Worm (Caenorhabditis elegans) whole organism, young adult: ENCODE measurements around the gene rpt-1.

ENCODE experiments used
- F49E8.2 ChIP-seq: sonication (generic microtip); optimal IDR thresholded peaks from 3 replicates; lab custom pipeline; 2017; ENCODE audit warnings: missing genetic modification characterization, mild to moderate bottlenecking, missing compliant biosample characterization, antibody characterized with exemption, moderate library complexity; ENCODE audit not compliant: insufficient read depth
- unc-62 ChIP-seq: fragments of 150-350 bp; optimal IDR thresholded peaks from 2 replicates; lab custom pipeline; 2014; ENCODE audit warnings: missing biosample characterization, missing genetic modification reagents, missing genetic modification characterization

DNA sequence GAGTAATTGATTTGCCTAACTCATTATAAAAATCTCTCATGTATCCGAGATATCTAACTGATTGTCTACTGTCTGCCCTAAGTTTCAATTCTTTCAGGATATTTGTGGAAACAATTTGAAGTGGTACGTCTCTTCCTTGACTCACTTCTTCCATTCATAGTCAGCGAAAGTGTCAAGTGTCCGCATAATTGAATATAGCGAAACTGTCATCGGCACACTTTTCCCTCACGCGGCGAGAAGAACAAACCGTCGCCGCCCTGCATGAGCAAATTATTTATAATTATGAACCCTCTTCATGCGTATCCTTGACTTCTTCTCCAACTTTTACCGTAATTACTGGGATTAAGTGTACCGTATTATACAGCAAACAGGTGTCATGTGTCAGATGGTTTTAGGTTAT lies 33.6 kb downstream of the rpt-1 start:
- TF ChIP-seq F49E8.2 = no peak
- no peak for TF ChIP-seq unc-62 (GFP tag; lab: Kevin White, UChicago)
